Worm (Caenorhabditis elegans): ENCODE data around the gene Y14H12B.2.

- TF ChIP-seq dmd-8 (GFP tag; IDR thresholded peaks at IDR 0.05) (no peak), fos-1 (tag; optimal IDR thresholded peaks at IDR 0.05) (no peak), F49E8.2 (tag; optimal IDR thresholded peaks at IDR 0.05; ENCODE audit: borderline replicate concordance) (no peak), nhr-28 (tag; optimal IDR thresholded peaks at IDR 0.05) (no peak), nhr-11 (tag; optimal IDR thresholded peaks at IDR 0.05) (no peak), nhr-111 (GFP tag; optimal IDR thresholded peaks at IDR 0.05) (no peak), daf-16 (GFP tag; optimal IDR thresholded peaks at IDR 0.05) (no peak), daf-16 (tag; optimal IDR thresholded peaks at IDR 0.05) (no peak), nhr-10 (tag; optimal IDR thresholded peaks at IDR 0.05) (no peak), rbr-2 (tag; optimal IDR thresholded peaks at IDR 0.05) (no peak), hlh-11 (tag; optimal IDR thresholded peaks at IDR 0.05) (no peak), snpc-4 (tag; optimal IDR thresholded peaks at IDR 0.05) (no peak), dve-1 (tag; optimal IDR thresholded peaks at IDR 0.05; ENCODE audit: insufficient read depth) (no peak)
Measured at ce11 chrII:3960276-3960675, 26.7 kb upstream of the Y14H12B.2 start.
